Fruit fly (Drosophila melanogaster): Measurements from ENCODE around the gene CG11367.
"Not testable (repeated sequence)": the region's sequence is repeated elsewhere in the genome, so short reads cannot be mapped to it uniquely, and the experiment has no call there.

Gene CG11367

dm6 chr3L:22727739-22728335 is at the start of gene CG11367, which contains the start of gene CG14450:
CG11367 (plus strand) TSS chr3L:22728111.
CG14450 (minus strand) TSS chr3L:22727789.
- no peak for TF ChIP-seq noc (tag; optimal IDR thresholded peaks at IDR 0.05)

dm6 chr3L:22680932-22681331 is 47.0 kb upstream of the CG11367 start:
- TF ChIP-seq noc (tag; optimal IDR thresholded peaks at IDR 0.05): no peak

dm6 chr3L:22686987-22687386 is 40.9 kb upstream of the CG11367 start, which contains the start of the genes CG14455 and CG14456:
CG14455 (minus strand) TSS chr3L:22687087.
CG14456 (plus strand) TSS chr3L:22687222.
- no peak for TF ChIP-seq noc (tag; optimal IDR thresholded peaks at IDR 0.05)

- TF ChIP-seq noc (tag; optimal IDR thresholded peaks at IDR 0.05): not testable (repeated sequence)
Measured at dm6 chr3L:22692428-22692827, 35.5 kb upstream of the CG11367 start, which contains the start of gene CG14454. CG14454 (minus strand) TSS chr3L:22692528.

dm6 chr3L:22693712-22694111 is 34.2 kb upstream of the CG11367 start, which contains the start of the genes CG12546 and CG14453:
CG12546 (minus strand) TSS chr3L:22693812.
CG14453 (plus strand) TSS chr3L:22694083.
- TF ChIP-seq noc (tag; optimal IDR thresholded peaks at IDR 0.05): no peak

- no peak for TF ChIP-seq noc (tag; optimal IDR thresholded peaks at IDR 0.05)
Measured at dm6 chr3L:22695653-22696052, 32.3 kb upstream of the CG11367 start, which contains the start of gene CG14452. CG14452 (plus strand) TSS chr3L:22695953.

dm6 chr3L:22696930-22697329 is 31.0 kb upstream of the CG11367 start, which contains the start of gene CG32453:
CG32453 (plus strand) TSS chr3L:22697230.
- not testable (repeated sequence) for TF ChIP-seq noc (tag; optimal IDR thresholded peaks at IDR 0.05)

dm6 chr3L:22699133-22699532 is 28.8 kb upstream of the CG11367 start, which contains the start of gene CG45116:
CG45116 (plus strand) TSS chr3L:22699433.
- no peak for TF ChIP-seq noc (tag; optimal IDR thresholded peaks at IDR 0.05)

dm6 chr3L:22711855-22712254 is 16.1 kb upstream of the CG11367 start, which contains the start of gene CG11370:
CG11370 (plus strand) TSS chr3L:22712155.
- no peak for TF ChIP-seq noc (tag; optimal IDR thresholded peaks at IDR 0.05)

dm6 chr3L:22713605-22714004 is 14.3 kb upstream of the CG11367 start:
- no peak for TF ChIP-seq noc (tag; optimal IDR thresholded peaks at IDR 0.05)

dm6 chr3L:22717137-22717767 is 10.7 kb upstream of the CG11367 start, which contains the start of the genes ArfGAP3 and CG32452:
ArfGAP3 (minus strand) TSS chr3L:22717577.
CG32452 (plus strand) TSS chr3L:22717728.
- no peak for TF ChIP-seq noc (tag; optimal IDR thresholded peaks at IDR 0.05)

dm6 chr3L:22720694-22721270 is 7.1 kb upstream of the CG11367 start, which contains the start of gene mael:
mael (plus strand) TSS chr3L:22721203.
- not testable (repeated sequence) for TF ChIP-seq noc (tag; optimal IDR thresholded peaks at IDR 0.05)

- TF ChIP-seq noc (tag; optimal IDR thresholded peaks at IDR 0.05): no peak
Measured at dm6 chr3L:22721991-22722390, 5.9 kb upstream of the CG11367 start, which contains the start of gene CG14451. CG14451 (minus strand) TSS chr3L:22722091.

- TF ChIP-seq noc (tag; optimal IDR thresholded peaks at IDR 0.05): no peak
Measured at dm6 chr3L:22724046-22724771, 3.7 kb upstream of the CG11367 start.

dm6 chr3L:22729466-22729865 is 1.6 kb downstream of the CG11367 start, which contains the start of gene CG32454:
CG32454 (plus strand) TSS chr3L:22729766.
- no peak for TF ChIP-seq noc (tag; optimal IDR thresholded peaks at IDR 0.05)
